Worm (Caenorhabditis elegans): ENCODE data around the gene F26H11.4.

F26H11.4 gene

ce11 chrII:14437922-14438458, 29.6 kb downstream of the F26H11.4 start, which contains the start of gene K04B12.2 (continued):
- TF ChIP-seq nhr-102 (tag; optimal IDR thresholded peaks at IDR 0.05) (peak; percentile 43), Y48G9A.11 (GFP tag; IDR thresholded peaks at IDR 0.05) (no peak), mxl-3 (GFP tag; optimal IDR thresholded peaks at IDR 0.05) (peak; percentile 86), hmg-1.1 (GFP tag; IDR thresholded peaks at IDR 0.05) (peak; percentile 81), hif-1 (tag; optimal IDR thresholded peaks at IDR 0.05) (peak in 1 of 2 experiments; percentile 48), ceh-28 (tag; optimal IDR thresholded peaks at IDR 0.05) (no peak), ceh-20 (GFP tag; IDR thresholded peaks at IDR 0.05) (no peak), ceh-32 (tag; optimal IDR thresholded peaks at IDR 0.05; ENCODE audit: poor library complexity) (no peak), dmd-6 (GFP tag; IDR thresholded peaks at IDR 0.05) (peak; percentile 81), dmd-9 (GFP tag; IDR thresholded peaks at IDR 0.05) (no peak), Y75B8A.6 (GFP tag; IDR thresholded peaks at IDR 0.05) (no peak), dve-1 (tag; optimal IDR thresholded peaks at IDR 0.05; ENCODE audit: insufficient read depth) (peak; percentile 84), hlh-30 (tag; optimal IDR thresholded peaks at IDR 0.05; ENCODE audit: insufficient read depth) (peak; percentile 60), rbr-2 (tag; optimal IDR thresholded peaks at IDR 0.05) (peak; percentile 80), madf-5 (GFP tag; IDR thresholded peaks at IDR 0.05) (no peak), php-3 (GFP tag; IDR thresholded peaks at IDR 0.05) (peak; percentile 35; the same call in 1 of the 2 replicates), nhr-25 (tag; optimal IDR thresholded peaks at IDR 0.05; ENCODE audit: borderline replicate concordance, insufficient read depth) (no peak), zfp-3 (GFP tag; conservative IDR thresholded peaks at IDR 0.05) (no peak), nhr-10 (tag; optimal IDR thresholded peaks at IDR 0.05) (peak; percentile 55), mxl-2 (GFP tag; conservative IDR thresholded peaks at IDR 0.05) (no peak), zip-2 (tag; optimal IDR thresholded peaks at IDR 0.05) (no peak), spr-1 (tag; optimal IDR thresholded peaks at IDR 0.05) (peak; percentile 8), duxl-1 (tag; optimal IDR thresholded peaks at IDR 0.05; ENCODE audit: poor library complexity) (no peak), lsy-2 (tag; optimal IDR thresholded peaks at IDR 0.05) (peak; percentile 41 to 67), F49E8.2 (tag; optimal IDR thresholded peaks at IDR 0.05; ENCODE audit: borderline replicate concordance) (no peak), nhr-11 (tag; optimal IDR thresholded peaks at IDR 0.05) (peak; percentile 6), R02D3.7 (tag; optimal IDR thresholded peaks at IDR 0.05) (no peak), ceh-82 (tag; optimal IDR thresholded peaks at IDR 0.05) (no peak), daf-8 (GFP tag; IDR thresholded peaks at IDR 0.05) (no peak), ces-1 (GFP tag; optimal IDR thresholded peaks at IDR 0.05) (no peak), ceh-62 (tag; optimal IDR thresholded peaks at IDR 0.05) (no peak), mes-2 (tag; optimal IDR thresholded peaks at IDR 0.05; ENCODE audit: poor library complexity, severe bottlenecking) (peak; percentile 54), nhr-42 (GFP tag; IDR thresholded peaks at IDR 0.05) (peak; percentile 58; the same call in 1 of the 2 replicates), lin-39 (tag; optimal IDR thresholded peaks at IDR 0.05) (no peak), lin-13 (GFP tag; optimal IDR thresholded peaks at IDR 0.05) (peak; percentile 19), dpl-1 (GFP tag; optimal IDR thresholded peaks at IDR 0.05) (peak; percentile 60), lir-3 (tag; optimal IDR thresholded peaks at IDR 0.05) (no peak), gei-8 (GFP tag; optimal IDR thresholded peaks at IDR 0.05) (no peak), fkh-10 (GFP tag; optimal IDR thresholded peaks at IDR 0.05) (peak; percentile 13), snpc-4 (tag; optimal IDR thresholded peaks at IDR 0.05) (no peak), lin-29 (GFP tag; IDR thresholded peaks at IDR 0.05) (no peak), D1046.2 (GFP tag; IDR thresholded peaks at IDR 0.05) (no peak), attf-4 (tag; optimal IDR thresholded peaks at IDR 0.05) (no peak), F44E2.7 (GFP tag; IDR thresholded peaks at IDR 0.05) (no peak), sdz-12 (GFP tag; optimal IDR thresholded peaks at IDR 0.05) (no peak), zip-11 (GFP tag; IDR thresholded peaks at IDR 0.05) (no peak), ztf-7 (tag; optimal IDR thresholded peaks at IDR 0.05) (peak; percentile 60), zfp-2 (tag; optimal IDR thresholded peaks at IDR 0.05) (no peak), madf-9 (GFP tag; conservative IDR thresholded peaks at IDR 0.05) (peak; percentile 71; the same call in 1 of the 2 replicates), mep-1 (tag; optimal IDR thresholded peaks at IDR 0.05) (peak; percentile 85)
